Worm (Caenorhabditis elegans): ENCODE results near the gene wht-8.
A peak's percentile ranks its signal among the peaks of the same experiment; 100 is the strongest.

wht-8 gene

ce11 chrIII:11262089-11262488 is 43.5 kb downstream of the wht-8 start:
- no peak for TF ChIP-seq Y53G8AR.9 (GFP tag; conservative IDR thresholded peaks at IDR 0.05)
- TF ChIP-seq lin-40 (tag; optimal IDR thresholded peaks at IDR 0.05), result peak; percentile 53
- TF ChIP-seq ceh-100 (GFP tag; IDR thresholded peaks at IDR 0.05), result no peak

- TF ChIP-seq nhr-80 (tag; optimal IDR thresholded peaks at IDR 0.05), result peak; percentile 82
- TF ChIP-seq B0336.3 (GFP tag; IDR thresholded peaks at IDR 0.05), result peak; percentile 56; the same call in 1 of the 2 replicates
- no peak for TF ChIP-seq ztf-22 (GFP tag; optimal IDR thresholded peaks at IDR 0.05)
- no peak for TF ChIP-seq ztf-6 (GFP tag; IDR thresholded peaks at IDR 0.05)
- no peak for TF ChIP-seq F49E8.2 (tag; optimal IDR thresholded peaks at IDR 0.05; ENCODE audit: insufficient read depth)
- TF ChIP-seq dox-1 (GFP tag; IDR thresholded peaks at IDR 0.05), result 0 out of 2 replicates have a peak, but pooled peaks have one; percentile 26
- no peak for TF ChIP-seq efl-1 (GFP tag; optimal IDR thresholded peaks at IDR 0.05)
- TF ChIP-seq atf-7 (tag; optimal IDR thresholded peaks at IDR 0.05), result no peak
- no peak for TF ChIP-seq snpc-1.1 (tag; optimal IDR thresholded peaks at IDR 0.05; ENCODE audit: insufficient read depth)
- TF ChIP-seq akir-1 (GFP tag; optimal IDR thresholded peaks at IDR 0.05), result no peak
- no peak for TF ChIP-seq F23B12.7 (tag; optimal IDR thresholded peaks at IDR 0.05; ENCODE audit: insufficient read depth)
- TF ChIP-seq tlf-1 (GFP tag; optimal IDR thresholded peaks at IDR 0.05), result no peak
- TF ChIP-seq egl-18 (GFP tag; IDR thresholded peaks at IDR 0.05), result no peak
- no peak for TF ChIP-seq zim-3 (tag; optimal IDR thresholded peaks at IDR 0.05)
- TF ChIP-seq chd-7 (tag; optimal IDR thresholded peaks at IDR 0.05), result no peak
- 0 out of 2 replicates have a peak, but pooled peaks have one; percentile 7 for TF ChIP-seq hmg-1.2 (GFP tag; IDR thresholded peaks at IDR 0.05)
- no peak for TF ChIP-seq lin-40 (tag; optimal IDR thresholded peaks at IDR 0.05)
Measured at ce11 chrIII:11267372-11267771, 48.8 kb downstream of the wht-8 start.

ce11 chrIII:11268532-11268931 is 49.9 kb downstream of the wht-8 start:
- no peak for TF ChIP-seq xnd-1 (tag; optimal IDR thresholded peaks at IDR 0.05)
- TF ChIP-seq nhr-80 (tag; optimal IDR thresholded peaks at IDR 0.05), result peak; percentile 80
- TF ChIP-seq snpc-1.3 (tag; optimal IDR thresholded peaks at IDR 0.05; ENCODE audit: insufficient read depth), result no peak

- TF ChIP-seq T26A5.8 (tag; optimal IDR thresholded peaks at IDR 0.05), result no peak
- no peak for TF ChIP-seq dpff-1 (tag; optimal IDR thresholded peaks at IDR 0.05)
- TF ChIP-seq Y67H2A.10 (GFP tag; conservative IDR thresholded peaks at IDR 0.05), result no peak
- no peak for TF ChIP-seq rec-8 (tag; optimal IDR thresholded peaks at IDR 0.05)
- no peak for TF ChIP-seq K11D2.4 (GFP tag; IDR thresholded peaks at IDR 0.05)
- TF ChIP-seq ZK185.1 (tag; optimal IDR thresholded peaks at IDR 0.05; ENCODE audit: poor library complexity, severe bottlenecking), result no peak
- TF ChIP-seq cebp-1 (GFP tag; IDR thresholded peaks at IDR 0.05), result no peak
- TF ChIP-seq cebp-1 (tag; optimal IDR thresholded peaks at IDR 0.05), result no peak
- peak; percentile 27 for TF ChIP-seq nhr-80 (tag; optimal IDR thresholded peaks at IDR 0.05)
- TF ChIP-seq madf-6 (GFP tag; IDR thresholded peaks at IDR 0.05), result no peak
Measured at ce11 chrIII:11269206-11269605, 50.6 kb downstream of the wht-8 start.

- TF ChIP-seq nhr-80 (tag; optimal IDR thresholded peaks at IDR 0.05), result no peak
- no peak for TF ChIP-seq tlf-1 (GFP tag; optimal IDR thresholded peaks at IDR 0.05)
- TF ChIP-seq Y56A3A.18 (GFP tag; IDR thresholded peaks at IDR 0.05), result no peak
- TF ChIP-seq nfyb-1 (GFP tag; IDR thresholded peaks at IDR 0.05), result no peak
- no peak for TF ChIP-seq F55B11.4 (tag; optimal IDR thresholded peaks at IDR 0.05; ENCODE audit: borderline replicate concordance, insufficient read depth)
- TF ChIP-seq athp-1 (tag; optimal IDR thresholded peaks at IDR 0.05), result no peak
- no peak for TF ChIP-seq hmg-20 (GFP tag; IDR thresholded peaks at IDR 0.05)
- no peak for TF ChIP-seq tbx-9 (tag; optimal IDR thresholded peaks at IDR 0.05; ENCODE audit: borderline replicate concordance)
- no peak for TF ChIP-seq akir-1 (GFP tag; optimal IDR thresholded peaks at IDR 0.05)
- no peak for TF ChIP-seq nfya-2 (GFP tag; IDR thresholded peaks at IDR 0.05)
- TF ChIP-seq fkh-3 (tag; optimal IDR thresholded peaks at IDR 0.05), result no peak
- no peak for TF ChIP-seq egl-18 (GFP tag; IDR thresholded peaks at IDR 0.05)
- no peak for TF ChIP-seq ccch-3 (GFP tag; optimal IDR thresholded peaks at IDR 0.05)
- TF ChIP-seq T26A5.8 (tag; optimal IDR thresholded peaks at IDR 0.05), result no peak
- no peak for TF ChIP-seq zfh-2 (GFP tag; conservative IDR thresholded peaks at IDR 0.05)
Measured at ce11 chrIII:11270795-11271194, 52.2 kb downstream of the wht-8 start, which contains the start of gene obr-1. TSS of gene obr-1 (minus strand) at chrIII:11270895.

Measured in whole organism, young adult.